Fruit fly (Drosophila melanogaster) whole organism, pupa: ENCODE measurements around the gene Ugt35D1.

Experiments used
- CG14655 ChIP-seq: fragments of 200-800 bp; sonication (Bioruptor generic); optimal IDR thresholded peaks from 3 replicates; lab custom pipeline; 2017; ENCODE audit warnings: mild to moderate bottlenecking, missing biosample characterization, missing genetic modification reagents, missing genetic modification characterization
- CG8301 ChIP-seq: fragments of 200-800 bp; sonication (Bioruptor generic); optimal IDR thresholded peaks from 2 replicates; lab custom pipeline; 2018; ENCODE audit warnings: missing biosample characterization, mild to moderate bottlenecking, missing genetic modification characterization
- fd96Ca ChIP-seq: fragments of 200-800 bp; sonication (Bioruptor generic); IDR thresholded peaks from 3 replicates; pipeline ENCODE4 v1.3.6; 2022; ENCODE audit warnings: missing biosample characterization, missing genetic modification characterization

DNA sequence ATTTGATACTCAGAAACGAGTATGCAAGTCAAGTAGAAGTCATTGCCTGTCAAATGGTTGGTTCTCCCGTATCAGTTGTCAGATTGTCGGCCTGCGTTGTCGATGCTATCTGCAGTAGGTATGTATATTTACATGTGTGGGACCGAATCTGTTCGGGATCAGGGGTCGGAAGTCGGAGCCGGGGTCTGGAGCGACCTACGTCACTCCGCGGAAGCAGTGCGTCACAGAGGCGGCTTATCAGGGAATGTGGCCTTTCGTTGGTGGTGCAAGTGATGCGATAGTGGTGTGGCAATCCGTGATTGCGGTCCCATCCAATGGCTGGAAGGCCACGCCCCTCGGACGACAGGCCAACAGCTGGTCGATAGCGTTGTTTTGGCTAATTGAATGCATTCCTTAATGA lies 40.5 kb upstream of the Ugt35D1 start:
- TF ChIP-seq CG8301 (tag; lab: Kevin White, UChicago) = no peak
- TF ChIP-seq CG14655 (GFP tag; lab: Kevin White, UChicago) = no peak
- no peak for TF ChIP-seq fd96Ca (GFP tag; lab: Robert Waterston, UW)
